Fruit fly (Drosophila melanogaster) whole organism, embryonic: ENCODE data around the gene CG31897.

Experiments
- CG10543 ChIP-seq: fragments of 200-800 bp; sonication (Bioruptor generic); optimal IDR thresholded peaks from 3 replicates; lab custom pipeline; 2017; ENCODE audit warnings: missing biosample characterization, mild to moderate bottlenecking, missing genetic modification characterization, moderate library complexity
- inv ChIP-seq: fragments of 200-800 bp; sonication (Bioruptor generic); IDR thresholded peaks from 2 replicates; pipeline ENCODE4 v1.3.6; 2022; ENCODE audit warnings: missing biosample characterization, missing genetic modification characterization; ENCODE audit not compliant: partially characterized antibody
- nom ChIP-seq: fragments of 200-800 bp; sonication (Bioruptor generic); optimal IDR thresholded peaks from 2 replicates; lab custom pipeline; 2017; ENCODE audit warnings: missing biosample characterization, missing genetic modification characterization, mild to moderate bottlenecking, moderate library complexity, missing genetic modification reagents
- pho ChIP-seq: fragments of 200-800 bp; sonication (Bioruptor generic); optimal IDR thresholded peaks from 2 replicates; lab custom pipeline; 2016; ENCODE audit warnings: missing biosample characterization, missing genetic modification characterization

DNA sequence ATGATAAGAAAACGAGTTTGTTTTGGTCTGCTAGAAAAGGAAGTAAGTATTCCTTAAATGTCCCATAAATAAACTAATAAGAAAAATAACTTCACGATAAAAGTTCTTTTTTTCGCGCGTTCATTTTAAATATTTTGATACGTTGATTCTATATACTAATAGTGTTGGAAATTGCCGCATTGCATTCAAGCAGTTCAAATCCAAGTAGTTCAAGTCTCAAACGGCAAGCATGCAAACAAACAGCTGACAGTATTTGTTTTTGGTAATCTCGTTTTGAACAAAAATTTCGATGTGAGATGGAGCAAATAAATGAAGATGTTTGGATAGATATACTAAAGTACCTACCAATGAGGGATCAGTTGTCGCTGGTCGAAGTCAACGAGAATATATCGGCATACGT is 46.5 kb downstream of the CG31897 start, which contains the start of gene CG13088:
- TF ChIP-seq CG10543 (GFP tag; lab: Kevin White, UChicago) (no peak), pho (GFP tag; lab: Kevin White, UChicago) (peak; percentile 32), nom (GFP tag; lab: Kevin White, UChicago) (no peak), inv (GFP tag; lab: Robert Waterston, UW) (no peak)
